Worm (Caenorhabditis elegans) whole organism, L2 larva: ENCODE measurements around the gene Y75D11A.2.
"Not testable (repeated sequence)": the region's sequence is repeated elsewhere in the genome, so short reads cannot be mapped to it uniquely, and the experiment has no call there.

Experiments used
- blmp-1 ChIP-seq: sonication (generic microtip); optimal IDR thresholded peaks from 2 replicates; lab custom pipeline; 2017; ENCODE audit warnings: missing genetic modification characterization, mild to moderate bottlenecking, missing compliant biosample characterization, antibody characterized with exemption, moderate library complexity; ENCODE audit not compliant: insufficient read depth
- dmd-4 ChIP-seq: sonication (generic microtip); optimal IDR thresholded peaks from 2 replicates; lab custom pipeline; 2017; ENCODE audit warnings: missing biosample characterization, missing genetic modification characterization
- elt-3 ChIP-seq: sonication (generic microtip); optimal IDR thresholded peaks from 2 replicates; lab custom pipeline; 2017; ENCODE audit warnings: missing biosample characterization, missing genetic modification characterization
- fos-1 ChIP-seq: fragments of 150-350 bp; optimal IDR thresholded peaks from 2 replicates; lab custom pipeline; 2014; ENCODE audit warnings: missing biosample characterization, missing genetic modification characterization
- mdl-1 ChIP-seq, 2 experiments: fragments of 150-350 bp in 1 of 2; sonication (generic microtip) in 1 of 2; optimal IDR thresholded peaks; 2 replicates each; lab custom pipeline; 2017; ENCODE audit warnings: missing biosample characterization in 2 of 2, missing genetic modification characterization in 2 of 2
- nhr-23 ChIP-seq: fragments of 150-350 bp; optimal IDR thresholded peaks from 2 replicates; lab custom pipeline; 2014; ENCODE audit warnings: missing biosample characterization, missing genetic modification reagents, missing genetic modification characterization
- nhr-77 ChIP-seq: fragments of 150-350 bp; optimal IDR thresholded peaks from 2 replicates; lab custom pipeline; 2014; ENCODE audit warnings: missing biosample characterization, missing genetic modification characterization
- unc-62 ChIP-seq: fragments of 150-350 bp; optimal IDR thresholded peaks from 2 replicates; lab custom pipeline; 2014; ENCODE audit warnings: missing biosample characterization, missing genetic modification reagents, missing genetic modification characterization

- not testable (repeated sequence) for TF ChIP-seq blmp-1 (tag; lab: Kevin White, UChicago); mdl-1 (tag; optimal IDR thresholded peaks at IDR 0.05; lab: Kevin White, UChicago); nhr-23 (tag; lab: Kevin White, UChicago); dmd-4 (tag; lab: Kevin White, UChicago); fos-1; elt-3 (tag; lab: Kevin White, UChicago); unc-62 (GFP tag; lab: Kevin White, UChicago); nhr-77 (tag; lab: Kevin White, UChicago)
These were observed 5.8 kb downstream of the Y75D11A.2 start, which contains the start of gene Y75D11A.6 for ce11 chrX:1748476-1748875.
